Worm (Caenorhabditis elegans): ENCODE measurements around the gene C14F11.4.

C14F11.4 gene

DNA sequence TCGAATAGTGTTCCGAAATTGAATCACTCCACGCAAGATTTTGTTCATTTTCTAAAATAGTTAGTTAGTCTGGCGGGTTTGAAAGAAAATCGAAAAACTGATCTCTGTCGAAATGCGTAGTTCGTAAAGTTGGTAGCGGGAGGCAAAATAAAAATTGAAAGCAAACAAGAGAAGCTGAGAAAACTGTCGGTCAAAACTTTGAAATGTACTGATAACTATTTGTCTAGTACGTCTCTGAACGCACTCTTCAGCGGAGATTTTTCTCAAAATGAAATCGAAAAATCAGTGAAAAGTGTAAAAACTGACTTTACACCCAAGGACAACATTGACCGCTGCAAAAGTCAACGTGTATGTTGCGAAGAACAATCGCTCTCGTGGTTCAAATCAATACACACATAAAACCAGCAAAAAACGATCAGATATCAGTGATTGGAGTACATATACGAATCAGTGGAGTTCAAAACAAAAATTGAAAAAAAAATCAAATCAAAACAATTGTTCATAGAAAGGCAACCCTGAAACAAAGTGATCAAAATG is 28.1 kb downstream of the C14F11.4 start, which contains the start of gene bca-1 (continued):
- TF ChIP-seq nhr-41 (GFP tag; IDR thresholded peaks at IDR 0.05) (no peak), sdz-12 (GFP tag; optimal IDR thresholded peaks at IDR 0.05) (no peak), zip-11 (GFP tag; IDR thresholded peaks at IDR 0.05) (no peak), nhr-48 (tag; optimal IDR thresholded peaks at IDR 0.05) (peak; percentile 46), nhr-25 (tag; optimal IDR thresholded peaks at IDR 0.05; ENCODE audit: borderline replicate concordance, insufficient read depth) (peak; percentile 14), aha-1 (tag) (peak; percentile 77), ceh-28 (tag; optimal IDR thresholded peaks at IDR 0.05) (no peak), unc-62 (GFP tag; optimal IDR thresholded peaks at IDR 0.05 in 1 of 2) (peak in 1 of 2 experiments; percentile 92), unc-62 (tag; optimal IDR thresholded peaks at IDR 0.05) (no peak), mdl-1 (tag; optimal IDR thresholded peaks at IDR 0.05) (peak in 1 of 2 experiments; percentile 49), hif-1 (tag; optimal IDR thresholded peaks at IDR 0.05) (peak in 1 of 2 experiments; percentile 24), F44E2.7 (GFP tag; IDR thresholded peaks at IDR 0.05) (no peak), rbr-2 (tag; optimal IDR thresholded peaks at IDR 0.05) (no peak), aly-2 (tag; optimal IDR thresholded peaks at IDR 0.05) (no peak), nhr-77 (tag; optimal IDR thresholded peaks at IDR 0.05) (peak; percentile 6), nhr-237 (tag; optimal IDR thresholded peaks at IDR 0.05) (no peak)

- TF ChIP-seq egl-27 (tag; optimal IDR thresholded peaks at IDR 0.05) (no peak), php-3 (GFP tag; IDR thresholded peaks at IDR 0.05) (peak; percentile 60; the same call in 1 of the 2 replicates), arid-1 (GFP tag; conservative IDR thresholded peaks at IDR 0.05) (no peak), daf-12 (tag; optimal IDR thresholded peaks at IDR 0.05) (no peak), aha-1 (tag) (peak; percentile 60), daf-16 (GFP tag; optimal IDR thresholded peaks at IDR 0.05) (no peak), daf-16 (tag; optimal IDR thresholded peaks at IDR 0.05) (peak; percentile 41), dmd-6 (GFP tag; IDR thresholded peaks at IDR 0.05) (peak; percentile 22; the same call in 1 of the 2 replicates), snpc-4 (tag; optimal IDR thresholded peaks at IDR 0.05) (no peak)
These were observed 29.5 kb downstream of the C14F11.4 start for ce11 chrX:6203315-6203714.

DNA sequence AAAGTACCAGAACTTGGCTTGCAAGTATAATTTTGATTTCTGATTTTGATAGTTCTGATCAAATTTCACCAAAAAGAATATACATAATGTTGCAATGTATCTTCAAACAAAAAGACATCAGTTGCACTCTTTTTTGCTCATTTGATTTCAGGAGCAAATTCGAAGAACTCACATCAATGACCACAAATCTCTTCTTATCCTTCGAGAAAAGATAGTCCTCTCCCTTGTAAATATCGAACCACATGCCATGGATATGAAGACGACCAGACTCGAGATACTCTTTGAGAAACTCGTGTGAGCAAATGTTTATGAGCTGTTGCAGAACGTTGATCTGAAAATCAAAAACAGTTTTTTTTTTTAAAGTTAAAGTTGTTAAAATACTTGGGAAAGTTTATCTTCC is 30.0 kb downstream of the C14F11.4 start:
- TF ChIP-seq rbr-2 (tag; optimal IDR thresholded peaks at IDR 0.05), result no peak
- no peak for TF ChIP-seq Y105C5A.15 (GFP tag; IDR thresholded peaks at IDR 0.05)
- peak; percentile 1 for TF ChIP-seq nhr-11 (tag; optimal IDR thresholded peaks at IDR 0.05)
- TF ChIP-seq daf-16 (GFP tag; optimal IDR thresholded peaks at IDR 0.05), result peak in 1 of 2 experiments; percentile 23
- TF ChIP-seq daf-16 (tag; optimal IDR thresholded peaks at IDR 0.05), result no peak
- TF ChIP-seq Y75B8A.6 (GFP tag; IDR thresholded peaks at IDR 0.05), result no peak

DNA sequence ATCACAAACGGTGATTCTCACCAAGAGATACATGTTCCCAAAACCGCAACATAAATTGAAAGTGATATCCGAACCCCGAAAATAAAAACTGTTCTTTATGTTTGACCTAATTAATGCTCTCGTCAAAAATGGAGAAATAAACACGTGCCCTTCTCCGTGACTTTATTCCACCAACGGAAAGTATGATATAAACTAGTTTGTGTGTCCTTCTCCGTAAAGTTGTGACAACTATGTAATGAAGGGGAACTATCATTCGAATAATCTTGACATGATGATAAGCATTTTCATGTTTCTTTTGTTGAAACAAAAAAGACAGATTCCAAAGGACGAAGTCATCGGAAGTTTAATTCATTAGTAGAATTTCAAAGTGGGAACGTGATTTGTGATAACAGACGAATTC is 31.3 kb downstream of the C14F11.4 start:
- TF ChIP-seq ama-1 (optimal IDR thresholded peaks at IDR 0.05) (peak; percentile 29), nhr-76 (tag; optimal IDR thresholded peaks at IDR 0.05) (no peak), hlh-30 (tag; optimal IDR thresholded peaks at IDR 0.05; ENCODE audit: insufficient read depth) (peak; percentile 76), D1046.2 (GFP tag; IDR thresholded peaks at IDR 0.05) (no peak), nhr-28 (tag; optimal IDR thresholded peaks at IDR 0.05) (peak; percentile 58), nhr-6 (tag; optimal IDR thresholded peaks at IDR 0.05) (peak; percentile 2), hlh-11 (tag; optimal IDR thresholded peaks at IDR 0.05) (peak; percentile 43), dve-1 (tag; optimal IDR thresholded peaks at IDR 0.05; ENCODE audit: insufficient read depth) (peak; percentile 3), zfp-3 (GFP tag; conservative IDR thresholded peaks at IDR 0.05) (0 out of 2 replicates have a peak, but pooled peaks have one; percentile 17), R02D3.7 (tag; optimal IDR thresholded peaks at IDR 0.05) (no peak), pqm-1 (tag; optimal IDR thresholded peaks at IDR 0.05) (no peak), mxl-3 (GFP tag; optimal IDR thresholded peaks at IDR 0.05) (peak; percentile 66), nhr-77 (tag; optimal IDR thresholded peaks at IDR 0.05) (no peak), mdl-1 (tag; optimal IDR thresholded peaks at IDR 0.05) (peak in 1 of 2 experiments; percentile 48), mep-1 (tag; optimal IDR thresholded peaks at IDR 0.05) (peak; percentile 62), lsy-2 (tag; optimal IDR thresholded peaks at IDR 0.05) (peak in 1 of 2 experiments; percentile 57), unc-62 (GFP tag; optimal IDR thresholded peaks at IDR 0.05 in 1 of 2) (peak in 1 of 2 experiments; percentile 93), unc-62 (tag; optimal IDR thresholded peaks at IDR 0.05) (no peak), aha-1 (tag) (peak; percentile 79)
